Fruit fly (Drosophila melanogaster) whole organism, adult: Measurements from ENCODE around the gene CG8086.

Experiments
- CG14711 ChIP-seq: fragments of 200-800 bp; sonication (Bioruptor generic); optimal IDR thresholded peaks from 2 replicates; lab custom pipeline; 2018; ENCODE audit warnings: missing biosample characterization, mild to moderate bottlenecking, missing genetic modification characterization, moderate library complexity
- CG5204 ChIP-seq: fragments of 200-800 bp; sonication (Bioruptor generic); optimal IDR thresholded peaks from 2 replicates; lab custom pipeline; 2016; ENCODE audit warnings: missing biosample characterization, missing genetic modification characterization
- CG7045 ChIP-seq: fragments of 200-800 bp; sonication (Bioruptor generic); optimal IDR thresholded peaks from 2 replicates; lab custom pipeline; 2017; ENCODE audit warnings: missing biosample characterization, mild to moderate bottlenecking, missing genetic modification characterization
- CG7101 ChIP-seq: fragments of 200-800 bp; sonication (Bioruptor generic); optimal IDR thresholded peaks from 2 replicates; lab custom pipeline; 2018; ENCODE audit warnings: missing biosample characterization, mild to moderate bottlenecking, missing genetic modification characterization, moderate library complexity
- Hr96 ChIP-seq: fragments of 200-800 bp; sonication (Bioruptor generic); optimal IDR thresholded peaks from 2 replicates; lab custom pipeline; 2016; ENCODE audit warnings: missing biosample characterization, missing genetic modification characterization
- Mnt ChIP-seq: fragments of 200-800 bp; sonication (Bioruptor generic); optimal IDR thresholded peaks from 2 replicates; lab custom pipeline; 2016; ENCODE audit warnings: missing biosample characterization, mild to moderate bottlenecking, missing genetic modification characterization
- bab1 ChIP-seq: fragments of 200-800 bp; sonication (Bioruptor generic); optimal IDR thresholded peaks from 3 replicates; lab custom pipeline; 2019; ENCODE audit warnings: missing biosample characterization, mild to moderate bottlenecking, missing genetic modification characterization, moderate library complexity
- cnc ChIP-seq, 2 experiments: fragments of >200 bp; optimal IDR thresholded peaks; 2 replicates each; lab custom pipeline; 2017
- ovo ChIP-seq: fragments of 200-800 bp; sonication (Bioruptor generic); optimal IDR thresholded peaks from 2 replicates; lab custom pipeline; 2016; ENCODE audit warnings: missing biosample characterization, missing genetic modification characterization
- pad ChIP-seq: fragments of 200-800 bp; sonication (Bioruptor generic); optimal IDR thresholded peaks from 3 replicates; lab custom pipeline; 2017; ENCODE audit warnings: missing biosample characterization, missing genetic modification characterization, mild to moderate bottlenecking, moderate library complexity, missing genetic modification reagents
- toe ChIP-seq: fragments of 200-800 bp; sonication (Bioruptor generic); optimal IDR thresholded peaks from 2 replicates; lab custom pipeline; 2016; ENCODE audit warnings: missing biosample characterization, missing genetic modification characterization

dm6 chr2L:8232389-8232788 lies 24.9 kb downstream of the CG8086 start:
- TF ChIP-seq Mnt (no peak), toe (no peak), bab1 (no peak), Hr96 (no peak), ovo (GFP tag; lab: Kevin White, UChicago) (no peak), pad (GFP tag; lab: Kevin White, UChicago) (no peak), CG7101 (no peak), CG14711 (tag; lab: Kevin White, UChicago) (no peak), CG5204 (no peak), CG7045 (GFP tag; lab: Kevin White, UChicago) (no peak), cnc (optimal IDR thresholded peaks at IDR 0.05; lab: Kevin White, UChicago) (no peak)
